Worm (Caenorhabditis elegans): ENCODE measurements around the gene grp-1.

The grp-1 gene

ce11 chrIII:8108490-8108889 is 23.0 kb downstream of the grp-1 start, which contains the start of gene C14B9.3:
Gene C14B9.3 (plus strand): TSS chrIII:8108790.
- no peak for TF ChIP-seq nhr-12 (tag; optimal IDR thresholded peaks at IDR 0.05)
- TF ChIP-seq unc-62 (GFP tag; optimal IDR thresholded peaks at IDR 0.05): no peak
- no peak for TF ChIP-seq nhr-76 (tag; optimal IDR thresholded peaks at IDR 0.05)
- TF ChIP-seq nhr-2 (tag; optimal IDR thresholded peaks at IDR 0.05): no peak
- TF ChIP-seq ceh-83 (GFP tag; optimal IDR thresholded peaks at IDR 0.05): no peak
- no peak for TF ChIP-seq tbx-8 (GFP tag; optimal IDR thresholded peaks at IDR 0.05)
- TF ChIP-seq snpc-4 (tag; optimal IDR thresholded peaks at IDR 0.05): no peak
- no peak for TF ChIP-seq mab-5 (tag; optimal IDR thresholded peaks at IDR 0.05)
- no peak for TF ChIP-seq hlh-1 (tag; optimal IDR thresholded peaks at IDR 0.05)
- TF ChIP-seq mls-2 (tag; optimal IDR thresholded peaks at IDR 0.05): no peak
- TF ChIP-seq sem-2 (GFP tag; optimal IDR thresholded peaks at IDR 0.05): no peak
- no peak for TF ChIP-seq drap-1 (GFP tag; optimal IDR thresholded peaks at IDR 0.05)
- no peak for TF ChIP-seq ceh-39 (tag; optimal IDR thresholded peaks at IDR 0.05)

ce11 chrIII:8109459-8110057 is 24.1 kb downstream of the grp-1 start:
- TF ChIP-seq elt-1 (tag; optimal IDR thresholded peaks at IDR 0.05; ENCODE audit: borderline replicate concordance, insufficient read depth) (no peak), blmp-1 (tag; optimal IDR thresholded peaks at IDR 0.05) (no peak), ceh-39 (tag; optimal IDR thresholded peaks at IDR 0.05) (no peak), drap-1 (GFP tag; optimal IDR thresholded peaks at IDR 0.05) (peak; percentile 85), bed-3 (GFP tag; optimal IDR thresholded peaks at IDR 0.05) (peak; percentile 59), hlh-1 (tag; optimal IDR thresholded peaks at IDR 0.05) (peak; percentile 12), sem-2 (GFP tag; optimal IDR thresholded peaks at IDR 0.05) (peak; percentile 91), mab-5 (tag; optimal IDR thresholded peaks at IDR 0.05) (no peak), ztf-11 (tag; optimal IDR thresholded peaks at IDR 0.05) (no peak), nhr-12 (tag; optimal IDR thresholded peaks at IDR 0.05) (peak; percentile 63), nhr-2 (tag; optimal IDR thresholded peaks at IDR 0.05) (no peak), unc-62 (GFP tag; optimal IDR thresholded peaks at IDR 0.05) (no peak), nhr-76 (tag; optimal IDR thresholded peaks at IDR 0.05) (no peak), zip-8 (tag; optimal IDR thresholded peaks at IDR 0.05) (no peak), snpc-4 (tag; optimal IDR thresholded peaks at IDR 0.05) (no peak), ham-2 (GFP tag; optimal IDR thresholded peaks at IDR 0.05) (peak; percentile 81), mep-1 (tag; optimal IDR thresholded peaks at IDR 0.05) (peak; percentile 34), unc-39 (tag; optimal IDR thresholded peaks at IDR 0.05) (no peak), unc-120 (tag; optimal IDR thresholded peaks at IDR 0.05; ENCODE audit: poor library complexity, severe bottlenecking) (peak; percentile 74), mls-2 (tag; optimal IDR thresholded peaks at IDR 0.05) (peak; percentile 91), ces-1 (GFP tag; optimal IDR thresholded peaks at IDR 0.05) (peak; percentile 39), ceh-43 (GFP tag; optimal IDR thresholded peaks at IDR 0.05) (peak; percentile 77), sptf-1 (tag; optimal IDR thresholded peaks at IDR 0.05) (peak; percentile 88), flh-1 (GFP tag; optimal IDR thresholded peaks at IDR 0.05) (peak; percentile 66), lin-32 (GFP tag; optimal IDR thresholded peaks at IDR 0.05) (peak; percentile 76), lin-13 (tag; optimal IDR thresholded peaks at IDR 0.05) (peak; percentile 51), cnd-1 (tag; optimal IDR thresholded peaks at IDR 0.05) (peak; percentile 91), nhr-237 (tag; optimal IDR thresholded peaks at IDR 0.05) (no peak), pha-4 (tag; optimal IDR thresholded peaks at IDR 0.05) (peak; percentile 50), tbx-8 (GFP tag; optimal IDR thresholded peaks at IDR 0.05) (peak; percentile 55), nhr-28 (tag; optimal IDR thresholded peaks at IDR 0.05) (no peak), elt-3 (tag; optimal IDR thresholded peaks at IDR 0.05) (peak; percentile 26), lsy-2 (tag; optimal IDR thresholded peaks at IDR 0.05) (no peak), ceh-83 (GFP tag; optimal IDR thresholded peaks at IDR 0.05) (peak; percentile 95), M03D4.4 (tag; optimal IDR thresholded peaks at IDR 0.05) (peak; percentile 89)

- TF ChIP-seq tbx-8 (GFP tag; optimal IDR thresholded peaks at IDR 0.05): no peak
- TF ChIP-seq lin-32 (GFP tag; optimal IDR thresholded peaks at IDR 0.05): no peak
- no peak for TF ChIP-seq pha-4 (tag; optimal IDR thresholded peaks at IDR 0.05)
- no peak for TF ChIP-seq ceh-39 (tag; optimal IDR thresholded peaks at IDR 0.05)
- no peak for TF ChIP-seq unc-62 (GFP tag; optimal IDR thresholded peaks at IDR 0.05)
- no peak for TF ChIP-seq nhr-2 (tag; optimal IDR thresholded peaks at IDR 0.05)
- no peak for TF ChIP-seq nhr-76 (tag; optimal IDR thresholded peaks at IDR 0.05)
- TF ChIP-seq hlh-1 (tag; optimal IDR thresholded peaks at IDR 0.05): no peak
- no peak for TF ChIP-seq snpc-4 (tag; optimal IDR thresholded peaks at IDR 0.05)
- no peak for TF ChIP-seq zip-8 (tag; optimal IDR thresholded peaks at IDR 0.05)
- no peak for TF ChIP-seq mep-1 (tag; optimal IDR thresholded peaks at IDR 0.05)
- no peak for TF ChIP-seq mab-5 (tag; optimal IDR thresholded peaks at IDR 0.05)
Measured at ce11 chrIII:8111347-8111746, 25.8 kb downstream of the grp-1 start.
